Worm (Caenorhabditis elegans) whole organism, young adult: ENCODE data around the gene sad-1.

Source experiments
- B0019.2 ChIP-seq: fragments of 200-800 bp; sonication (Bioruptor generic); conservative IDR thresholded peaks from 2 replicates; pipeline ENCODE4 v1.3.6; 2022; ENCODE audit warnings: missing genetic modification reagents, missing genetic modification characterization, missing compliant biosample characterization
- B0261.1 ChIP-seq: sonication (generic microtip); optimal IDR thresholded peaks from 2 replicates; lab custom pipeline; 2016; ENCODE audit warnings: mild to moderate bottlenecking, missing genetic modification characterization, moderate library complexity, missing compliant biosample characterization
- C17E4.6 ChIP-seq: fragments of 200-800 bp; sonication (Bioruptor generic); IDR thresholded peaks from 2 replicates; pipeline ENCODE4 v1.3.6; 2022; ENCODE audit warnings: missing genetic modification reagents, missing genetic modification characterization, missing compliant biosample characterization
- D2030.7 ChIP-seq: fragments of 200-800 bp; sonication (Bioruptor generic); IDR thresholded peaks from 2 replicates; pipeline ENCODE4 v1.3.6; 2022; ENCODE audit warnings: missing genetic modification reagents, missing genetic modification characterization, missing compliant biosample characterization
- F23B12.7 ChIP-seq: sonication (generic microtip); optimal IDR thresholded peaks from 2 replicates; lab custom pipeline; 2017; ENCODE audit warnings: missing genetic modification characterization, mild to moderate bottlenecking, missing compliant biosample characterization, antibody characterized with exemption, moderate library complexity; ENCODE audit not compliant: insufficient read depth
- F33H1.4 ChIP-seq: fragments of 200-800 bp; sonication (Bioruptor generic); IDR thresholded peaks from 2 replicates; pipeline ENCODE4 v1.3.6; 2022; ENCODE audit warnings: missing genetic modification reagents, missing genetic modification characterization, missing compliant biosample characterization
- F52B5.7 ChIP-seq: sonication (generic microtip); optimal IDR thresholded peaks from 2 replicates; lab custom pipeline; 2016; ENCODE audit warnings: mild to moderate bottlenecking, missing genetic modification characterization, missing compliant biosample characterization
- F55B11.4 ChIP-seq: sonication (generic microtip); optimal IDR thresholded peaks from 2 replicates; lab custom pipeline; 2016; ENCODE audit warnings: missing compliant biosample characterization, missing genetic modification characterization, borderline replicate concordance; ENCODE audit not compliant: insufficient read depth
- F57C9.4 ChIP-seq: sonication (generic microtip); optimal IDR thresholded peaks from 2 replicates; lab custom pipeline; 2017; ENCODE audit warnings: mild to moderate bottlenecking, missing genetic modification characterization, missing compliant biosample characterization
- T07F8.4 ChIP-seq: sonication (generic microtip); optimal IDR thresholded peaks from 2 replicates; lab custom pipeline; 2016; ENCODE audit warnings: mild to moderate bottlenecking, missing genetic modification characterization, moderate library complexity, missing compliant biosample characterization
- Y56A3A.18 ChIP-seq: fragments of 200-800 bp; sonication (Bioruptor generic); IDR thresholded peaks from 2 replicates; pipeline ENCODE4 v1.3.6; 2022; ENCODE audit warnings: missing genetic modification reagents, missing genetic modification characterization, missing compliant biosample characterization
- ZK185.1 ChIP-seq: sonication (generic microtip); optimal IDR thresholded peaks from 2 replicates; lab custom pipeline; 2016; ENCODE audit warnings: mild to moderate bottlenecking, missing genetic modification characterization, missing compliant biosample characterization; ENCODE audit not compliant: poor library complexity, severe bottlenecking
- atf-7 ChIP-seq: sonication (generic microtip); optimal IDR thresholded peaks from 2 replicates; lab custom pipeline; 2017; ENCODE audit warnings: mild to moderate bottlenecking, missing genetic modification characterization, missing compliant biosample characterization
- attf-6 ChIP-seq: fragments of 200-800 bp; sonication (Bioruptor generic); IDR thresholded peaks from 2 replicates; pipeline ENCODE4 v1.3.6; 2022; ENCODE audit warnings: missing genetic modification reagents, missing genetic modification characterization, missing compliant biosample characterization
- bed-1 ChIP-seq: fragments of 200-800 bp; sonication (Bioruptor generic); IDR thresholded peaks from 2 replicates; pipeline ENCODE4 v1.3.6; 2022; ENCODE audit warnings: missing genetic modification reagents, missing genetic modification characterization, missing compliant biosample characterization
- bed-2 ChIP-seq: fragments of 200-800 bp; sonication (Bioruptor generic); IDR thresholded peaks from 2 replicates; pipeline ENCODE4 v1.3.6; 2022; ENCODE audit warnings: missing genetic modification reagents, missing genetic modification characterization, missing compliant biosample characterization
- ceh-100 ChIP-seq: fragments of 200-800 bp; sonication (Bioruptor generic); IDR thresholded peaks from 2 replicates; pipeline ENCODE4 v1.3.6; 2022; ENCODE audit warnings: missing genetic modification reagents, missing genetic modification characterization, missing compliant biosample characterization
- ceh-79 ChIP-seq: sonication (generic microtip); optimal IDR thresholded peaks from 2 replicates; lab custom pipeline; 2017; ENCODE audit warnings: mild to moderate bottlenecking, missing genetic modification characterization, missing compliant biosample characterization
- dpff-1 ChIP-seq: sonication (generic microtip); optimal IDR thresholded peaks from 2 replicates; lab custom pipeline; 2017; ENCODE audit warnings: mild to moderate bottlenecking, missing genetic modification characterization, missing compliant biosample characterization
- egl-18 ChIP-seq: fragments of 200-800 bp; sonication (Bioruptor generic); IDR thresholded peaks from 2 replicates; pipeline ENCODE4 v1.3.6; 2022; ENCODE audit warnings: missing genetic modification reagents, missing genetic modification characterization, missing compliant biosample characterization
- egl-44 ChIP-seq: fragments of 200-800 bp; sonication (Bioruptor generic); IDR thresholded peaks from 2 replicates; pipeline ENCODE4 v1.3.6; 2022; ENCODE audit warnings: missing genetic modification reagents, missing genetic modification characterization, missing compliant biosample characterization
- ekl-4 ChIP-seq: fragments of 200-800 bp; sonication (Bioruptor generic); IDR thresholded peaks from 2 replicates; pipeline ENCODE4 v1.3.6; 2022; ENCODE audit warnings: missing genetic modification reagents, missing genetic modification characterization, missing compliant biosample characterization
- gei-17 ChIP-seq: fragments of 200-800 bp; sonication (Bioruptor generic); optimal IDR thresholded peaks from 2 replicates; lab custom pipeline; 2018; ENCODE audit warnings: mild to moderate bottlenecking, missing genetic modification characterization, missing compliant biosample characterization
- him-1 ChIP-seq: sonication (generic microtip); optimal IDR thresholded peaks from 2 replicates; lab custom pipeline; 2016; ENCODE audit warnings: missing genotype, missing genetic modification reagents, missing genetic modification characterization, missing compliant biosample characterization
- hlh-12 ChIP-seq: sonication (generic microtip); optimal IDR thresholded peaks from 2 replicates; lab custom pipeline; 2016; ENCODE audit warnings: missing genetic modification characterization, missing compliant biosample characterization
- hmg-20 ChIP-seq: fragments of 200-800 bp; sonication (Bioruptor generic); IDR thresholded peaks from 2 replicates; pipeline ENCODE4 v1.3.6; 2022; ENCODE audit warnings: missing genetic modification reagents, missing genetic modification characterization, missing compliant biosample characterization
- hsf-1 ChIP-seq: fragments of 200-800 bp; sonication (Bioruptor generic); IDR thresholded peaks from 2 replicates; pipeline ENCODE4 v1.3.6; 2022; ENCODE audit warnings: missing genetic modification reagents, missing genetic modification characterization, missing compliant biosample characterization
- lag-1 ChIP-seq: fragments of 200-800 bp; sonication (Bioruptor generic); IDR thresholded peaks from 2 replicates; pipeline ENCODE4 v1.3.6; 2022; ENCODE audit warnings: missing genetic modification reagents, missing genetic modification characterization, missing compliant biosample characterization
- let-607 ChIP-seq, 2 experiments: fragments of 200-800 bp in 1 of 2; sonication (Bioruptor generic) in 1 of 2; sonication (generic microtip) in 1 of 2; optimal IDR thresholded peaks; 2 replicates each; lab custom pipeline; 2016 to 2018; ENCODE audit warnings: mild to moderate bottlenecking in 2 of 2, missing compliant biosample characterization in 2 of 2, missing genetic modification characterization in 2 of 2, moderate library complexity in 2 of 2, missing genotype in 1 of 2
- lin-26 ChIP-seq: fragments of 200-800 bp; sonication (Bioruptor generic); IDR thresholded peaks from 2 replicates; pipeline ENCODE4 v1.3.6; 2022; ENCODE audit warnings: missing genetic modification reagents, missing genetic modification characterization, missing compliant biosample characterization
- lir-1 ChIP-seq: fragments of 200-800 bp; sonication (Bioruptor generic); conservative IDR thresholded peaks from 2 replicates; pipeline ENCODE4 v1.3.6; 2022; ENCODE audit warnings: missing genetic modification reagents, missing genetic modification characterization, missing compliant biosample characterization
- lsl-1 ChIP-seq: fragments of 200-800 bp; sonication (Bioruptor generic); optimal IDR thresholded peaks from 2 replicates; lab custom pipeline; 2018; ENCODE audit warnings: mild to moderate bottlenecking, missing genetic modification characterization, moderate library complexity, missing compliant biosample characterization
- mes-4 ChIP-seq: sonication (generic microtip); optimal IDR thresholded peaks from 2 replicates; lab custom pipeline; 2016; ENCODE audit warnings: missing genotype, missing genetic modification characterization, missing compliant biosample characterization
- nfya-1 ChIP-seq: sonication (generic microtip); optimal IDR thresholded peaks from 2 replicates; lab custom pipeline; 2017; ENCODE audit warnings: antibody characterized with exemption, missing compliant biosample characterization, missing genetic modification characterization, borderline replicate concordance; ENCODE audit not compliant: insufficient read depth
- nfya-2 ChIP-seq: fragments of 200-800 bp; sonication (Bioruptor generic); IDR thresholded peaks from 2 replicates; pipeline ENCODE4 v1.3.6; 2022; ENCODE audit warnings: missing genetic modification reagents, missing genetic modification characterization, missing compliant biosample characterization
- nhr-120 ChIP-seq: fragments of 200-800 bp; sonication (Bioruptor generic); IDR thresholded peaks from 2 replicates; pipeline ENCODE4 v1.3.6; 2022; ENCODE audit warnings: missing genetic modification characterization, missing compliant biosample characterization
- nhr-27 ChIP-seq: fragments of 200-800 bp; sonication (Bioruptor generic); optimal IDR thresholded peaks from 2 replicates; lab custom pipeline; 2018; ENCODE audit warnings: mild to moderate bottlenecking, missing genetic modification characterization, moderate library complexity, missing compliant biosample characterization
- nhr-90 ChIP-seq: sonication (generic microtip); optimal IDR thresholded peaks from 2 replicates; lab custom pipeline; 2016; ENCODE audit warnings: missing genotype, mild to moderate bottlenecking, missing genetic modification characterization, missing compliant biosample characterization
- rpc-1 ChIP-seq, 2 experiments: fragments of 150-350 bp in 1 of 2; sonication (generic microtip) in 1 of 2; optimal IDR thresholded peaks; 2 replicates each; lab custom pipeline; 2014 to 2018; ENCODE audit warnings: missing biosample characterization in 1 of 2, missing genetic modification characterization in 1 of 2, missing genetic modification reagents in 1 of 2, missing genotype in 1 of 2
- sdz-38 ChIP-seq: sonication (generic microtip); optimal IDR thresholded peaks from 2 replicates; lab custom pipeline; 2016; ENCODE audit warnings: missing genotype, missing genetic modification characterization, missing compliant biosample characterization
- tbp1 ChIP-seq: fragments of 200-800 bp; sonication (Bioruptor generic); optimal IDR thresholded peaks from 2 replicates; lab custom pipeline; 2018; ENCODE audit warnings: mild to moderate bottlenecking, missing genetic modification characterization, missing compliant biosample characterization
- tbx-9 ChIP-seq: sonication (generic microtip); optimal IDR thresholded peaks from 2 replicates; lab custom pipeline; 2016; ENCODE audit warnings: borderline replicate concordance, missing genetic modification characterization, inconsistent platforms, missing compliant biosample characterization
- unc-130 ChIP-seq: sonication (generic microtip); optimal IDR thresholded peaks from 2 replicates; lab custom pipeline; 2016; ENCODE audit warnings: missing genetic modification reagents, missing genetic modification characterization, missing compliant biosample characterization
- zim-3 ChIP-seq: sonication (generic microtip); optimal IDR thresholded peaks from 2 replicates; lab custom pipeline; 2017; ENCODE audit warnings: mild to moderate bottlenecking, missing genetic modification characterization, moderate library complexity, missing compliant biosample characterization
- ztf-18 ChIP-seq: sonication (generic microtip); optimal IDR thresholded peaks from 2 replicates; lab custom pipeline; 2016; ENCODE audit warnings: missing genotype, mild to moderate bottlenecking, missing genetic modification characterization, missing compliant biosample characterization
- ztf-25 ChIP-seq: fragments of 200-800 bp; sonication (Bioruptor generic); IDR thresholded peaks from 2 replicates; pipeline ENCODE4 v1.3.6; 2022; ENCODE audit warnings: missing genetic modification reagents, missing genetic modification characterization, missing compliant biosample characterization
- ztf-28 ChIP-seq: fragments of 200-800 bp; sonication (Bioruptor generic); IDR thresholded peaks from 2 replicates; pipeline ENCODE4 v1.3.6; 2022; ENCODE audit warnings: missing genetic modification reagents, missing genetic modification characterization, missing compliant biosample characterization
- ztf-3 ChIP-seq: fragments of 200-800 bp; sonication (Bioruptor generic); optimal IDR thresholded peaks from 2 replicates; lab custom pipeline; 2018; ENCODE audit warnings: mild to moderate bottlenecking, missing genetic modification characterization, missing compliant biosample characterization
- ztf-6 ChIP-seq: fragments of 200-800 bp; sonication (Bioruptor generic); IDR thresholded peaks from 2 replicates; pipeline ENCODE4 v1.3.6; 2022; ENCODE audit warnings: missing genetic modification reagents, missing genetic modification characterization, missing compliant biosample characterization

The sad-1 gene

ce11 chrX:13444267-13444666 is 56.2 kb downstream of the sad-1 start (continued):
- TF ChIP-seq ztf-6 (GFP tag; lab: Robert Waterston, UW) = no peak
- TF ChIP-seq hsf-1 (GFP tag; lab: Robert Waterston, UW) = no peak
- peak; percentile 85 for TF ChIP-seq tbp1
- no peak for TF ChIP-seq let-607 (tag; optimal IDR thresholded peaks at IDR 0.05; lab: Kevin White, UChicago)
- no peak for TF ChIP-seq F55B11.4 (tag; lab: Kevin White, UChicago)
- TF ChIP-seq C17E4.6 (GFP tag; lab: Robert Waterston, UW) = no peak
- no peak for TF ChIP-seq B0019.2 (GFP tag; lab: Robert Waterston, UW)
- no peak for TF ChIP-seq him-1 (tag; lab: Kevin White, UChicago)
- TF ChIP-seq atf-7 (tag; lab: Kevin White, UChicago) = no peak
- no peak for TF ChIP-seq bed-2
- peak; percentile 33 for TF ChIP-seq nhr-90 (tag; lab: Kevin White, UChicago)
- TF ChIP-seq hlh-12 (tag; lab: Kevin White, UChicago) = no peak
- TF ChIP-seq T07F8.4 (tag; lab: Kevin White, UChicago) = no peak
- no peak for TF ChIP-seq ztf-3 (GFP tag; lab: Kevin White, UChicago)
- TF ChIP-seq dpff-1 (tag; lab: Kevin White, UChicago) = no peak
- 0 out of 2 replicates have a peak, but pooled peaks have one; percentile 51 for TF ChIP-seq ztf-25 (GFP tag; lab: Robert Waterston, UW)
- TF ChIP-seq egl-44 (GFP tag; lab: Robert Waterston, UW) = no peak
- no peak for TF ChIP-seq nfya-1 (tag; lab: Kevin White, UChicago)
- no peak for TF ChIP-seq zim-3
- TF ChIP-seq D2030.7 (GFP tag; lab: Robert Waterston, UW) = peak; percentile 54
- peak; percentile 59; the same call in 1 of the 2 replicates for TF ChIP-seq lin-26 (GFP tag; lab: Robert Waterston, UW)
- TF ChIP-seq B0261.1 (tag; lab: Kevin White, UChicago) = peak; percentile 71
- no peak for TF ChIP-seq egl-18 (GFP tag; lab: Robert Waterston, UW)
- no peak for TF ChIP-seq ZK185.1 (tag; lab: Kevin White, UChicago)
- TF ChIP-seq Y56A3A.18 (GFP tag; lab: Robert Waterston, UW) = no peak
- TF ChIP-seq ceh-100 (GFP tag; lab: Robert Waterston, UW) = no peak
- no peak for TF ChIP-seq nfya-2
- TF ChIP-seq lag-1 = no peak
- no peak for TF ChIP-seq F52B5.7 (tag; lab: Kevin White, UChicago)
- no peak for TF ChIP-seq bed-1 (GFP tag; lab: Robert Waterston, UW)
- no peak for TF ChIP-seq lir-1 (GFP tag; lab: Robert Waterston, UW)
- no peak for TF ChIP-seq sdz-38
- no peak for TF ChIP-seq nhr-120
- TF ChIP-seq ztf-28 (GFP tag; lab: Robert Waterston, UW) = no peak
- no peak for TF ChIP-seq ceh-79 (tag; lab: Kevin White, UChicago)
- no peak for TF ChIP-seq nhr-27 (tag; lab: Kevin White, UChicago)
- TF ChIP-seq F33H1.4 (GFP tag; lab: Robert Waterston, UW) = no peak
- peak; percentile 9 for TF ChIP-seq ztf-18 (tag; lab: Kevin White, UChicago)
- TF ChIP-seq unc-130 (GFP tag; lab: Kevin White, UChicago) = no peak
- TF ChIP-seq hmg-20 (GFP tag; lab: Robert Waterston, UW) = no peak
- TF ChIP-seq ekl-4 (GFP tag; lab: Robert Waterston, UW) = no peak
- TF ChIP-seq rpc-1 (optimal IDR thresholded peaks at IDR 0.05; lab: Kevin White, UChicago) = peak; percentile 63
- peak; percentile 84 for TF ChIP-seq rpc-1 (tag; optimal IDR thresholded peaks at IDR 0.05; lab: Kevin White, UChicago)
- no peak for TF ChIP-seq mes-4
- TF ChIP-seq F23B12.7 (tag; lab: Kevin White, UChicago) = no peak
- TF ChIP-seq tbx-9 (tag; lab: Kevin White, UChicago) = no peak
- no peak for TF ChIP-seq gei-17 (GFP tag; lab: Kevin White, UChicago)
- TF ChIP-seq lsl-1 = no peak
- TF ChIP-seq attf-6 = no peak
- TF ChIP-seq F57C9.4 (tag; lab: Kevin White, UChicago) = no peak
